Fruit fly (Drosophila melanogaster): Measurements from ENCODE around the gene GluProRS.
A peak's percentile ranks its signal among the peaks of the same experiment; 100 is the strongest.

Gene GluProRS

DNA sequence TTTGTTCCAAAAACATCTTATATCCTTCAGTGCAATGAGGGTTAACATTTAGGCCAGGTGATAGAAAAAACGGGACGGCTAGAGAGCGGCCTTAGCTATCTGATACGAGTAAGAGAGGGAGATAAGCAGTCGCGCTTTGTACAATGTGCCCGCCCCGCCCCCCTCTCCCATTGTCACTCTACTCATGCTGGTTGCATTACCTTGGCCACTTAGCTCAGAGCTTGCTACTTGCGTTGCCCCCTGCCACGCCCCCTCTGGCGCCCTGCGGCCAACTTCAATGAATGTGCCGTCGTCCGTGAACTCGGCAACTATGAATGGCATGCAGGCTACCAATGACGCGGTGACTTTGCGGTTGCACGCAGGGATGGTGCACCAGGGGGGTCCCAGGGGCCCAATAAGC, 13.6 kb upstream of the GluProRS start:
- no peak for TF ChIP-seq EcR (GFP tag; optimal IDR thresholded peaks at IDR 0.05)
- no peak for TF ChIP-seq Dll (optimal IDR thresholded peaks at IDR 0.05)
- no peak for TF ChIP-seq pan (optimal IDR thresholded peaks at IDR 0.05)
- TF ChIP-seq CG8478 (optimal IDR thresholded peaks at IDR 0.05) = no peak
- no peak for TF ChIP-seq psq (optimal IDR thresholded peaks at IDR 0.05)
- TF ChIP-seq usp (GFP tag; optimal IDR thresholded peaks at IDR 0.05) = no peak

DNA sequence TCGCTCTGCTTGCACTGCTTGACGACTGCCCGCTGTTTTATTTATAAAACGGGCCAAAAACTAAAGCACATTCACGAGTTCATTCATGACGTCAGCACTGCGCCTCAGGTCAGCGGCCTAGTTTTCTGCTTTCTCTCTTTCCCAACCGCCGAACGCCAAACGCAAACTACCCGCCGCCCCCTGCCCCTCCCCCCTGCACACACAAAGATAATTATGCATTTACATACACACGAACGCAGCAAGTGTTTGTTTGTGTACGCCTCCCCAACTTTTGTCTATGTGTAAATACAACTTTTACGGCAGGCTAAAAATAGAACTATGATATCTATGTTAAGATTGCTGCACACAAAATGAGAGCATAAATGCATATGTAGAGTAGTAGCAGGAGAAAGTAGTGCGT, 13.0 kb upstream of the GluProRS start:
- no peak for TF ChIP-seq CG8478 (optimal IDR thresholded peaks at IDR 0.05)
- TF ChIP-seq EcR (GFP tag; optimal IDR thresholded peaks at IDR 0.05) = no peak
- no peak for TF ChIP-seq psq (optimal IDR thresholded peaks at IDR 0.05)
- TF ChIP-seq Dll (optimal IDR thresholded peaks at IDR 0.05) = no peak
- no peak for TF ChIP-seq pan (optimal IDR thresholded peaks at IDR 0.05)
- TF ChIP-seq usp (GFP tag; optimal IDR thresholded peaks at IDR 0.05) = no peak

DNA sequence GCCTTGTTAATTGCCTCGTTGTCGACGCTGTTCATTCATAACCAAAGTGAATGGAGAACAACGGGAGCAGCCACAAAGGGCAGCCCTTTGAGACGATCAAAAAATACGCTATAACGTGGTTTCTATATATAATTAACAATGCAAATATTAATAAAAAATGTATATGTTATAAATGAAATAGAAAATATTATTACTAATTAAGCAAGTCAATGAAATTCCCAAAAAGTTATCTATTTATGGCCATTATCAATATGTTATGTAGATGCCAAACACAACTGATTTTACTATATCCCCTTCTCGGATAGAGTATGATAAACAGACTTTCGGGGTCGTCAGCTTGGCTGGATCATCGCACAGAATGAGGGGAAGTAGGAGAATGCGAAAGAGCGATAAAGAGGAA, 11.3 kb upstream of the GluProRS start:
- TF ChIP-seq pan (optimal IDR thresholded peaks at IDR 0.05) (no peak), EcR (GFP tag; optimal IDR thresholded peaks at IDR 0.05) (no peak), usp (GFP tag; optimal IDR thresholded peaks at IDR 0.05) (no peak), CG8478 (optimal IDR thresholded peaks at IDR 0.05) (no peak), Dll (optimal IDR thresholded peaks at IDR 0.05) (no peak), psq (optimal IDR thresholded peaks at IDR 0.05) (no peak)

DNA sequence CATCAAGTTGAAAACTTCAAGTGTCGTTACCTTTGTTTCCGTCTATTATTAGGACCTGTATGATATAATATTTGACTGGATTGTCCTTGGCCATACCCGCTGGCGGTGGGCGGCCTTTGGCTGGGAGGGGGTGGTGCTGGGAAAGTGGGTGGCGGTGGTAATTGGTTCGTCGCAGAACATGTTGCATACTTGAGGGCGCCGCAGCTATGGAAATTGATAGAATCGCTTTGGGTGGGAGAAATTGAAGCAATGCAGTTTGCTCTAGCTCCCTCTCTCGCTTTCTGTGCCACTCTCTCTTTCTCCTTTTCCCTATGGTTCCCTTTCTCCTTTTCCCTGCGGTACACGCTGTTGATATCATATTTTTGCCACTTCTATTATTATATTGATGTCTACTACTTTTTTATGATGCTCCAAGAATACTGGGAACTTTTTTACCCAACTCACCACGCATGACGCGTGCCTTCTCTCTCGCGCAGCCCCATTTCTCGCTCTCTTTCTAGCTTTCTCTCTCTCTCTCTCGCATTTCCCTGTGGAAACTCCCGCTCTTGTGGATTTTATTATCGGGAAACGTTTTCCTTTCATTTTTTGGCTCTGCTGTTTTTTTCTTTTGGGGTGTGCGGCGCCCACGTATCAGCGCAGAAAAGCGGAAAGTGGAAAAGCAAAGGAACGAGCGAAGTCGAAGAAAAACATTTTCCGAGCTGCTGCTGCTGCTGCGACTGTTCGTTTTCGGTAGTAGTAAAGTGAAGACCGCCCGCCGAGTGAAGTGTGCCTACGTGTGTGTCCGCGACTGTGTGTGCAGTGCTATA, 6.9 kb upstream of the GluProRS start:
- TF ChIP-seq EcR (GFP tag; optimal IDR thresholded peaks at IDR 0.05) = no peak
- no peak for TF ChIP-seq pan (optimal IDR thresholded peaks at IDR 0.05)
- no peak for TF ChIP-seq CG8478 (optimal IDR thresholded peaks at IDR 0.05)
- TF ChIP-seq psq (optimal IDR thresholded peaks at IDR 0.05) = no peak
- TF ChIP-seq usp (GFP tag; optimal IDR thresholded peaks at IDR 0.05) = no peak
- TF ChIP-seq Dll (optimal IDR thresholded peaks at IDR 0.05) = no peak

DNA sequence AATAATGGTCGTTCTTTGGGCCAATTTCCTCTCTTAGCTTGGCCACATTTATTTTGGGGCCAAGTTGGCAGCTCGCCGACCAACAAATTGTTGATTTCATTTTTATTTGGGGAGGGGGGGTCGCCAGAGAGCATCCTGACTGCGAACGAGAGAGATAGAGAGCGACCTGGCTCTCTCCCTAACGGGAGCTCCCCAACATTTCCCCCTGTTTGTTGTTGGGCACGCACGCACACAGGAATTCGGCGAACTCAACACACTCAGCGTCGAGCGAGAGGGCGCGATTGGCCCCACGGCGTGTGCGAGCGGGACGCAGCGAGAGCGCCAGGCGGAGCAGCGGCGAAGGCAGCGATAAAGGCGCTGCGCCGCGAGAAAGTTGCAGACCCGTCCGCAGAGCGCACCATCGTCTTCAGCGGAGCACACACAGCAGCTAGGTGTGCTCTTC, 4.6 kb upstream of the GluProRS start, which contains the start of gene CG31140:
TSS of gene CG31140 (plus strand) at position 400 of the 442 bp plus-strand sequence.
- no peak for TF ChIP-seq EcR (GFP tag; optimal IDR thresholded peaks at IDR 0.05)
- TF ChIP-seq CG8478 (optimal IDR thresholded peaks at IDR 0.05) = peak; percentile 59

DNA sequence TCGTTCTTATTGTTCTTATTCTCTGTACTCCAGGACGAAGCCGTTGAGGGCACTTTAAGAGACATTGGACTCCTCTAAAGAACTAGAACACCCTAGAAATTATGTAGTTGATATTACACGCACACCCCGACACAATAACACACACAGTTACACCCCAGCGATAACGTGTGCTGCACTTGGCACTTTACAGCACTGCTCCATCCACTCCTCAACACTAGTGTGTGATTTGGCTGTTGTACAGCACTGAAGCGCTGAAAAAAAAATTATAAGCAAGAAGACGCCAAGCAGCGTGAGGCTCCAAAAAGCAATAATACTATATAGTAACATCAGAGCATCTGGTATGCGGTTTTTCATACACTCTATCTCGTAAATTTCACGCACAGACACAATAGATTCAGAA, 2.7 kb upstream of the GluProRS start:
- TF ChIP-seq Dll (optimal IDR thresholded peaks at IDR 0.05) (no peak), usp (GFP tag; optimal IDR thresholded peaks at IDR 0.05) (no peak)

DNA sequence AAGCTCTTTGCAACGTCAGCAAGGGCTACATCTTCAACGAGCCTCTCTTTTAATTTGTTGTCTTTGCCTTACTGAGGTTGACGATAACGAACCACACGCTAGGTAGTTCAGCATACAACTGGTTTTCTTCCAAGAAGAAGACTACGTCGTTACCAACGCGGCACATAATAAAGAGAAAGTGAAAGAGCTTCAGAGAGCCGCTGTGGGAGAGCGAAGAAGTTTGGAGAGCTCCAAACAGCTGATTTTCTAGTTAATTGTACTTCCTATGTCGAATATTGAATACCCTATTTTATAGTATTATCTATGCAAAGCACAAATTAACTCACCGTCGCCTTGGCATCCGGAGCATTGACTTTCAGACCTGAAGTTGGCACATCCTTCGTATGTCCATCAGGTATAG, 2.8 kb downstream of the GluProRS start:
- TF ChIP-seq CG8478 (optimal IDR thresholded peaks at IDR 0.05) (no peak), EcR (GFP tag; optimal IDR thresholded peaks at IDR 0.05) (no peak), usp (GFP tag; optimal IDR thresholded peaks at IDR 0.05) (no peak), psq (optimal IDR thresholded peaks at IDR 0.05) (no peak), pan (optimal IDR thresholded peaks at IDR 0.05) (no peak), Dll (optimal IDR thresholded peaks at IDR 0.05) (no peak)

DNA sequence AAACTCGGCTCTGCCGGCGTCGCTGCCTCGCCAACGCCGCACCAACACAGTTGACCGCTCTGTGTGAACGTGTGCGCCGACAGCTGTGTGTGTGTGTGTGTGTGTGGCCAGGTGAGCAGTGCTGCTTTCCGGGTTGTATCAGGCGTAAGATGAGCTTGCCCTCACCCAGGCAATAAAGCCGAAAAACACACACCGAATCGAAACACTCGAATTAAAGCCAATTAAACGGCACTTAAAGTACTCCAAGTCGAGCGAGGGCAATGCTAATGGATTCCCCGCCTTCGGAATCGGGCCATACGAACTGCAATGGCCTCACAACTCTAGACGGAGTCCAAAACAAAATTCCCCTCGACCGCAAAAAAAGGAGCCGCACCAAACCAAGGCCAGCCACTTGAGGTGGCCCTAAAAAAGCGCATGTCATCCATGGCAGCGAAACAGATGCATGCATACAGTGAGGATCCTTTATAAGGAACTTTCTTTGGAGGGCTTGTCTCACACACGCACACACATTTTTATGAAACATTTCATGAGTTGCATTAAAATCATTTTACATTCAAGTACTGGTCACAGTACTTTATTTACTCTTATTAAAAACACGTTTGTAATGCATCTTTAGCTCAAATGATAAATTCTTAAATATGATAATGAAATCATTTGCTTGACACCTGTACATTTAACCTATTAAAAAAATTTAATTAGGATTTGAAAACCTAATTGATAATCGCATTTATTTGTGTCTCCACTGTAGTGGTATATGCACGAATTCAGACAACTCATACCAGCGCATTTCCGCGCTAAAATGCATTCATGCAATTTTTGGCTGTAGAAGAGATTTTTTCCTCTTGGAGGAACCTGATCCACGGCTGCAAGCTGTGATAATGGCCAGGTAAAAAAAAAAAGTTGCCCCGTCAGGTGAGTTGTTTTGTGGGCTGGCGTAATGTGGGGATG, 9.5 kb downstream of the GluProRS start:
- TF ChIP-seq Dll (optimal IDR thresholded peaks at IDR 0.05) (peak; percentile 56), pan (optimal IDR thresholded peaks at IDR 0.05) (no peak)

DNA sequence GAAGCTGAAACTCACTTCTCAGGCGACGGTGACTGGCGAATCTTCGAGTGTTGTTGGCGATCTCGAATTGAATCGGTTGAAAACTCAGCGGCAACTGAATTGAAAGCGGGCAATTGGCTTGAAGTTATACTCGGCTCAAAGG, 10.0 kb downstream of the GluProRS start, which contains the start of gene CG12268:
TSS of gene CG12268 (minus strand) at position 101 of the 142 bp plus-strand sequence.
- TF ChIP-seq psq (optimal IDR thresholded peaks at IDR 0.05) (no peak), usp (GFP tag; optimal IDR thresholded peaks at IDR 0.05) (no peak), Dll (optimal IDR thresholded peaks at IDR 0.05) (no peak), pan (optimal IDR thresholded peaks at IDR 0.05) (no peak), EcR (GFP tag; optimal IDR thresholded peaks at IDR 0.05) (no peak), CG8478 (optimal IDR thresholded peaks at IDR 0.05) (no peak)

DNA sequence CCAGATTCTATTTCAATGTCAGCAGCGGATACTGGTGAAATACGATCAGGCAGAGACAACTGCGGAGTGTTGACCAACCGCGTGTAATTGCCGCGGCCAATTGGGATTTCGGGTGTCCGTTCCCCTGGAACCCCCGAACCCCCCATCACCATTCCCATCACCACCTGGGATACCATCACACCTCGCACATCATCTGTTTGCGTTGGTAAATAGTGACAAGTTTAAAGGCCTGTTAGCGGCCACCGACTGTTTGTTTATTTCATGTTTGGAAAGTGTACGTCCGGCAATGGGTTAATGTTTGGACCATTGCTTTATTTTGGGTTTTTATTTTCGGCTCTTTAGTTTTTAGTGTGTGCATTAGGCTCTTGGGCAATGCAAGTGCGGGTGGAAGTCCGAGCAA, 11.2 kb downstream of the GluProRS start:
- TF ChIP-seq Dll (optimal IDR thresholded peaks at IDR 0.05) (no peak), usp (GFP tag; optimal IDR thresholded peaks at IDR 0.05) (no peak), EcR (GFP tag; optimal IDR thresholded peaks at IDR 0.05) (no peak), pan (optimal IDR thresholded peaks at IDR 0.05) (no peak), CG8478 (optimal IDR thresholded peaks at IDR 0.05) (no peak)

DNA sequence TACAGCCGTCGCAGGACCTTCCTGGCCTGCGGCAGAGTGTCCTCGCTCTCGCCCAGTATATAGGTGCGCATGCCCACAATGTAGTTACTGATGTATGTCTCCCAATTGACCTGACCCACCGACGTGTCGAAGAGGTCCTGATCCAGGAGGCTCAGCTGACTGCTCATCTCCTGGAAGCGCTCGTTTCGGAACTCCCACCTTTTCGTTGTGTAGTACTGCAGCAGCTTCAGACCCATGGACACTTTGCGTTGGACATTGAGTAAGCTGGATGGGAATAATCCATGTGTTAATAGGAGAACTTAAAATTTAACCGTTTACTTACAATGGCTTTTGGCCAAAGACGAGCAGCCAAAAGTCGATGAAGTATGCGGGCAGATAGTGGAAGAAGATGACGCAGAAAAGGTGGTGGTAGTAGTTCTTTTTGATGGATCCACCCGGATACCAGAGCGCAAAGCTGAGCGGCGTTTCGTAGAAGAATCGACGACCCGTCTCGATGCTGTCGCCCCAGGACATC, 14.3 kb downstream of the GluProRS start:
- TF ChIP-seq Dll (optimal IDR thresholded peaks at IDR 0.05) (no peak), CG8478 (optimal IDR thresholded peaks at IDR 0.05) (no peak), EcR (GFP tag; optimal IDR thresholded peaks at IDR 0.05) (no peak), usp (GFP tag; optimal IDR thresholded peaks at IDR 0.05) (no peak), pan (optimal IDR thresholded peaks at IDR 0.05) (no peak), psq (optimal IDR thresholded peaks at IDR 0.05) (no peak)

DNA sequence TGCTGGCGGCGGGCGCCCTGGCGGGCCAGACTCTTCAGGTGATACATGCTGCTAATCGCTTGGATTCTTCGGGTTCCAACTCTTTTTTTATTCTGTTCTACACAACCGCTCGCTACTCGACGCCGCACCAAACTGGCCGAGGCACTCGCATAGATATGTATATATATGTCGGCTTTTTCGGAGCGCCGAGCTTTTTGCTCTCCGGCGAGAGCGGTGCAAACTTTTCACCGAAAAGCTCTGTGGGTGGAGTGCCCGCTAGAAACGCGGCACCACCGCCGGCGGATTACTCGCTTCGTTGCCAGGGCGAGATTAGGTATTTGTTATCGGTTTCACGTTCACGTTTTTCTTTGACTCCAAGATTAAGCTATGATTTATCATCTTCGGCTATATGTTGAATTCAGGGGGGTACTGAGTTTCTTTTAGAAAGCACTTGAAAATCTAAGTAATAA, 15.2 kb downstream of the GluProRS start, which contains the start of gene Gdh:
TSS of gene Gdh (minus strand) at position 137 of the 449 bp plus-strand sequence.
- TF ChIP-seq usp (GFP tag; optimal IDR thresholded peaks at IDR 0.05) = no peak
- TF ChIP-seq pan (optimal IDR thresholded peaks at IDR 0.05) = no peak
- no peak for TF ChIP-seq CG8478 (optimal IDR thresholded peaks at IDR 0.05)
- TF ChIP-seq EcR (GFP tag; optimal IDR thresholded peaks at IDR 0.05) = no peak
- TF ChIP-seq psq (optimal IDR thresholded peaks at IDR 0.05) = no peak
- TF ChIP-seq Dll (optimal IDR thresholded peaks at IDR 0.05) = no peak

Measured in whole organism.